Worm (Caenorhabditis elegans) whole organism, L2 larva: ENCODE measurements around the gene C03E10.1.

Experiments
- C34F6.9 ChIP-seq: fragments of 150-350 bp; optimal IDR thresholded peaks from 2 replicates; lab custom pipeline; 2014; ENCODE audit warnings: missing biosample characterization, missing genetic modification characterization
- F13H6.1 ChIP-seq: sonication (generic microtip); optimal IDR thresholded peaks from 2 replicates; lab custom pipeline; 2016; ENCODE audit warnings: missing genetic modification characterization, missing compliant biosample characterization
- Y55F3AM.14 ChIP-seq: fragments of 200-800 bp; sonication (Bioruptor generic); optimal IDR thresholded peaks from 2 replicates; lab custom pipeline; 2018; ENCODE audit warnings: mild to moderate bottlenecking, missing genetic modification characterization, missing compliant biosample characterization
- ZK546.5 ChIP-seq: sonication (generic microtip); optimal IDR thresholded peaks from 2 replicates; lab custom pipeline; 2017; ENCODE audit warnings: missing biosample characterization, missing genetic modification characterization
- aly-2 ChIP-seq: fragments of 150-350 bp; optimal IDR thresholded peaks from 2 replicates; lab custom pipeline; 2014; ENCODE audit warnings: missing biosample characterization, missing genetic modification characterization
- ama-1 ChIP-seq: fragments of 150-350 bp; optimal IDR thresholded peaks from 2 replicates; lab custom pipeline; 2018; ENCODE audit warnings: inconsistent platforms
- blmp-1 ChIP-seq: sonication (generic microtip); optimal IDR thresholded peaks from 2 replicates; lab custom pipeline; 2017; ENCODE audit warnings: missing genetic modification characterization, mild to moderate bottlenecking, missing compliant biosample characterization, antibody characterized with exemption, moderate library complexity; ENCODE audit not compliant: insufficient read depth
- ceh-16 ChIP-seq: fragments of 150-350 bp; optimal IDR thresholded peaks from 2 replicates; lab custom pipeline; 2014; ENCODE audit warnings: missing biosample characterization, missing genetic modification characterization
- crh-2 ChIP-seq: sonication (generic microtip); optimal IDR thresholded peaks from 2 replicates; lab custom pipeline; 2017; ENCODE audit warnings: missing biosample characterization, missing genetic modification characterization
- elt-1 ChIP-seq: fragments of 150-350 bp; optimal IDR thresholded peaks from 2 replicates; lab custom pipeline; 2014; ENCODE audit warnings: missing biosample characterization, missing genetic modification characterization
- elt-3 ChIP-seq: sonication (generic microtip); optimal IDR thresholded peaks from 2 replicates; lab custom pipeline; 2017; ENCODE audit warnings: missing biosample characterization, missing genetic modification characterization
- fos-1 ChIP-seq: fragments of 150-350 bp; optimal IDR thresholded peaks from 2 replicates; lab custom pipeline; 2014; ENCODE audit warnings: missing biosample characterization, missing genetic modification characterization
- gmeb-1 ChIP-seq: fragments of 150-350 bp; optimal IDR thresholded peaks from 2 replicates; lab custom pipeline; 2014; ENCODE audit warnings: missing biosample characterization, missing genetic modification characterization
- lin-11 ChIP-seq: fragments of 150-350 bp; sonication (generic microtip); optimal IDR thresholded peaks from 2 replicates; lab custom pipeline; 2014; ENCODE audit warnings: missing biosample characterization, missing genetic modification characterization, inconsistent platforms, mixed read lengths
- lin-13 ChIP-seq: fragments of 150-350 bp; optimal IDR thresholded peaks from 2 replicates; lab custom pipeline; 2014; ENCODE audit warnings: missing biosample characterization, missing genetic modification reagents, missing genetic modification characterization
- lin-39 ChIP-seq: fragments of 150-350 bp; optimal IDR thresholded peaks from 2 replicates; lab custom pipeline; 2014; ENCODE audit warnings: missing biosample characterization, missing genetic modification reagents, missing genetic modification characterization
- lsy-2 ChIP-seq, 2 experiments: fragments of 150-350 bp in 1 of 2; sonication (generic microtip) in 1 of 2; optimal IDR thresholded peaks; 2 replicates each; lab custom pipeline; 2014 to 2017; ENCODE audit warnings: missing biosample characterization in 2 of 2, missing genetic modification characterization in 2 of 2
- mab-5 ChIP-seq: fragments of 150-350 bp; optimal IDR thresholded peaks from 2 replicates; lab custom pipeline; 2014; ENCODE audit warnings: missing biosample characterization, missing genetic modification characterization
- mbf-1 ChIP-seq: sonication (generic microtip); optimal IDR thresholded peaks from 2 replicates; lab custom pipeline; 2017; ENCODE audit warnings: missing biosample characterization, missing genetic modification characterization
- mdl-1 ChIP-seq, 2 experiments: fragments of 150-350 bp in 1 of 2; sonication (generic microtip) in 1 of 2; optimal IDR thresholded peaks; 2 replicates each; lab custom pipeline; 2017; ENCODE audit warnings: missing biosample characterization in 2 of 2, missing genetic modification characterization in 2 of 2
- nhr-10 ChIP-seq: sonication (generic microtip); optimal IDR thresholded peaks from 2 replicates; lab custom pipeline; 2017; ENCODE audit warnings: missing biosample characterization, missing genetic modification characterization
- nhr-11 ChIP-seq: fragments of 150-350 bp; optimal IDR thresholded peaks from 2 replicates; lab custom pipeline; 2014; ENCODE audit warnings: missing biosample characterization, missing genetic modification characterization
- nhr-12 ChIP-seq: fragments of 150-350 bp; optimal IDR thresholded peaks from 2 replicates; lab custom pipeline; 2014; ENCODE audit warnings: missing biosample characterization, missing genetic modification characterization
- nhr-129 ChIP-seq: fragments of 150-350 bp; optimal IDR thresholded peaks from 2 replicates; lab custom pipeline; 2014; ENCODE audit warnings: missing biosample characterization, missing genetic modification characterization
- nhr-77 ChIP-seq: fragments of 150-350 bp; optimal IDR thresholded peaks from 2 replicates; lab custom pipeline; 2014; ENCODE audit warnings: missing biosample characterization, missing genetic modification characterization
- peb-1 ChIP-seq: fragments of 150-350 bp; optimal IDR thresholded peaks from 2 replicates; lab custom pipeline; 2014; ENCODE audit warnings: missing biosample characterization, missing genetic modification characterization
- sem-4 ChIP-seq: fragments of 150-350 bp; optimal IDR thresholded peaks from 2 replicates; lab custom pipeline; 2014; ENCODE audit warnings: missing biosample characterization, missing genetic modification reagents, missing genetic modification characterization
- skn-1 ChIP-seq: sonication (generic microtip); optimal IDR thresholded peaks from 2 replicates; lab custom pipeline; 2017; ENCODE audit warnings: missing biosample characterization, missing genetic modification characterization
- sma-3 ChIP-seq: sonication (generic microtip); optimal IDR thresholded peaks from 2 replicates; lab custom pipeline; 2016; ENCODE audit warnings: missing genetic modification reagents, missing genetic modification characterization, missing compliant biosample characterization
- sma-9 ChIP-seq, 2 experiments: fragments of 150-350 bp in 1 of 2; sonication (generic microtip) in 1 of 2; optimal IDR thresholded peaks; 2 replicates each; lab custom pipeline; 2014 to 2016; ENCODE audit warnings: missing genetic modification characterization in 2 of 2, mild to moderate bottlenecking in 1 of 2, missing biosample characterization in 1 of 2, missing compliant biosample characterization in 1 of 2, missing genetic modification reagents in 1 of 2, moderate library complexity in 1 of 2
- unc-39 ChIP-seq: fragments of 150-350 bp; optimal IDR thresholded peaks from 2 replicates; lab custom pipeline; 2014; ENCODE audit warnings: missing biosample characterization, missing genetic modification characterization
- unc-55 ChIP-seq: fragments of 150-350 bp; sonication (generic microtip); optimal IDR thresholded peaks from 3 replicates; lab custom pipeline; 2014; ENCODE audit warnings: missing biosample characterization, missing genetic modification reagents, missing genetic modification characterization
- unc-62 ChIP-seq: fragments of 150-350 bp; optimal IDR thresholded peaks from 2 replicates; lab custom pipeline; 2014; ENCODE audit warnings: missing biosample characterization, missing genetic modification reagents, missing genetic modification characterization
- zag-1 ChIP-seq: fragments of 150-350 bp; optimal IDR thresholded peaks from 2 replicates; lab custom pipeline; 2014; ENCODE audit warnings: missing biosample characterization, missing genetic modification characterization
- ztf-1 ChIP-seq: fragments of 200-800 bp; sonication (Bioruptor generic); conservative IDR thresholded peaks from 2 replicates; pipeline ENCODE4 v1.3.6; 2022; ENCODE audit warnings: missing genetic modification characterization, missing compliant biosample characterization
- ztf-11 ChIP-seq: sonication (generic microtip); optimal IDR thresholded peaks from 2 replicates; lab custom pipeline; 2017; ENCODE audit warnings: missing biosample characterization, missing genetic modification characterization
- ztf-4 ChIP-seq: fragments of 150-350 bp; optimal IDR thresholded peaks from 2 replicates; lab custom pipeline; 2014; ENCODE audit warnings: missing biosample characterization, missing genetic modification characterization

C03E10.1 gene

DNA sequence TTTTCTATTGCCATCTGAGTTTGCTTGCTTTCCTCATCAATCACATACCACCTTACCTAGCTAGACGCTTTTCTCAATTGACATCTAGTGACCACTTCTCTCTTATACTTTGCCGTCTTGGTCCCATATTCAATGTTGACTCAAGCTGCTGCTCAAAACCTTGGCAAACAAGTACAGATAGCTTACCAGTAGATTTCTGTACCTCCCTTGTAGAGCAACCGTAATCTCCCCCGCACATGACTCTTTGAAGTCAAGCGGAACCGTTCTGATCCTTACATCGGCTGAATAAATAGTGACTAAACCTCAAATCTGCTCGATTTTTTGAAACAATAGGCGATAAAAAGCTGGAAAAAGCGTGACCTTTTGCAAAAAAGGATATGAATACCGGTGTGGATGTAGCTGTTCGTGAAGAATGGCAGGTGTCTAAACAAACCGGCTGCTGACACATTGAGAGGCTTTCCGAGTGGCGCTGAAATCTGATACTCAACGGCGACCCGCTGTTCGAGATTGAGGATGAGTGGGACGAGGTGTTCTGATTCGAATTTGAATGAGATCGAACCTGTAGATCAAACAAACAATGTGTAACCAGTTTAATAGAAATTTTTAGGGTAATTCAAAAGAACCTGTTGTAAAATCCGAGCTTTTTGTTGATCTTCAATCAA is 44.9 kb downstream of the C03E10.1 start:
- TF ChIP-seq ztf-1 (GFP tag; lab: Robert Waterston, UW) (no peak), nhr-12 (no peak), ztf-11 (tag; lab: Kevin White, UChicago) (no peak), sma-3 (GFP tag; lab: Kevin White, UChicago) (no peak), skn-1 (tag; lab: Kevin White, UChicago) (no peak), ZK546.5 (tag; lab: Kevin White, UChicago) (no peak), mab-5 (no peak), ama-1 (no peak), unc-55 (GFP tag; lab: Kevin White, UChicago) (no peak), C34F6.9 (tag; lab: Kevin White, UChicago) (no peak), aly-2 (tag; lab: Kevin White, UChicago) (no peak), fos-1 (tag; lab: Kevin White, UChicago) (no peak), mbf-1 (no peak), lin-11 (tag; lab: Kevin White, UChicago) (no peak), zag-1 (no peak), sem-4 (tag; lab: Kevin White, UChicago) (no peak), elt-1 (tag; lab: Kevin White, UChicago) (no peak), Y55F3AM.14 (GFP tag; lab: Kevin White, UChicago) (no peak), mdl-1 (tag; optimal IDR thresholded peaks at IDR 0.05; lab: Kevin White, UChicago) (no peak)

DNA sequence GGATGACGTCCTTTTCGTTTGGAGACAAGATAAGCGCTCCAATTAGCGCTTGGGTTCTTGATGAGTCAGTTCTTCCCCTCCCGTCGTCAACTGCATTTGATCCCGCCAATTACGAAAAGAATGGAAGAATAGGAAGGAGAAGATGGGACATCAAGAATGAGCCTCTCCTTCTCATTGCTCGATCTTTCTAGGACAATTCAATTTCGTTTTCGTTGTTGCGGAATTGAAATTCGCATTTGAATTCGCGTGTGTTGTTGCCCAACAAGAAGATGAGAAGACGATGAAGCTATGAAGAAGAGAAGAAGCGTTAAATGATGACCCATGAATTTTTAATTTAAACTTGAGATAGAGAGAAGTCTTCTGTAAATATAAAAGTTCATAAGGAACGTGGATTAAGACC is 45.9 kb downstream of the C03E10.1 start:
- TF ChIP-seq unc-55 (GFP tag; lab: Kevin White, UChicago) (no peak), nhr-77 (tag; lab: Kevin White, UChicago) (no peak), ZK546.5 (tag; lab: Kevin White, UChicago) (no peak), blmp-1 (no peak), crh-2 (no peak), mdl-1 (tag; optimal IDR thresholded peaks at IDR 0.05; lab: Kevin White, UChicago) (no peak), ceh-16 (tag; lab: Kevin White, UChicago) (no peak), unc-39 (tag; lab: Kevin White, UChicago) (no peak), sem-4 (tag; lab: Kevin White, UChicago) (no peak), aly-2 (tag; lab: Kevin White, UChicago) (no peak), elt-1 (tag; lab: Kevin White, UChicago) (no peak), nhr-129 (no peak), unc-62 (GFP tag; lab: Kevin White, UChicago) (no peak), ztf-1 (GFP tag; lab: Robert Waterston, UW) (no peak), elt-3 (no peak), C34F6.9 (tag; lab: Kevin White, UChicago) (no peak)

DNA sequence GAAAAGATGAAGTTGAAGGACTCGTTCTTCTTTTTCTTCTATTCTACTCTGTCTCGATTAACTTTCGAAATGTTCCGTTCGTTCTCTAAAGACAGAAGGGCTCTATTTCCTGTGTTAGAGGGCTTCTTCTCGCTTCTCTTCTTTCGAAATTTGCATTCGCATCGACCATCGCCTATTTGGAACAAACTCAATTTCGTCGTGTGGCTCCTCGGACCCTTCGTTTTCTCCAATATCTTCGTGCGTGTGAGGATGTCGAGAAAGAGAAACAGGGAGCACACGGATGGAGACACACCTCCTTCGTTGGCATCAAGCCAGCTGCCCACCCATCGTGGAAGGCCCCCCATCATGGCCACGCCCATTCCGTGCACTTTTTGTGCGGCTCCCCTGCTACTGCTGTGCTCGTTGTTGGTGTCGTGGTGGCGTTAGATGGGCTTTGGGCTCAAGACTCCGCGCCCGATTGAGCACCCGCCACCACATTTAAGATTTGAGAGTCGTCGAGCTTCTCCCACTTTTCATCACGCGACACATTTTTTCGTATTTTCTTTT is 50.2 kb downstream of the C03E10.1 start:
- no peak for TF ChIP-seq ztf-4
- peak; percentile 1 for TF ChIP-seq C34F6.9 (tag; lab: Kevin White, UChicago)
- TF ChIP-seq unc-55 (GFP tag; lab: Kevin White, UChicago) = no peak
- no peak for TF ChIP-seq ceh-16 (tag; lab: Kevin White, UChicago)
- TF ChIP-seq fos-1 (tag; lab: Kevin White, UChicago) = no peak
- TF ChIP-seq skn-1 (tag; lab: Kevin White, UChicago) = no peak
- no peak for TF ChIP-seq sma-3 (GFP tag; lab: Kevin White, UChicago)
- peak; percentile 26 for TF ChIP-seq zag-1
- TF ChIP-seq sma-9 (GFP tag; optimal IDR thresholded peaks at IDR 0.05; lab: Kevin White, UChicago) = no peak
- TF ChIP-seq sma-9 (tag; optimal IDR thresholded peaks at IDR 0.05; lab: Kevin White, UChicago) = no peak
- TF ChIP-seq crh-2 = no peak
- TF ChIP-seq unc-62 (GFP tag; lab: Kevin White, UChicago) = no peak
- no peak for TF ChIP-seq lin-39
- TF ChIP-seq nhr-10 (tag; lab: Kevin White, UChicago) = no peak
- no peak for TF ChIP-seq ztf-1 (GFP tag; lab: Robert Waterston, UW)
- peak; percentile 28 for TF ChIP-seq F13H6.1 (tag; lab: Kevin White, UChicago)
- no peak for TF ChIP-seq ama-1
- TF ChIP-seq lin-13 = no peak
- no peak for TF ChIP-seq peb-1 (tag; lab: Kevin White, UChicago)
- no peak for TF ChIP-seq lin-11 (tag; lab: Kevin White, UChicago)
- no peak for TF ChIP-seq gmeb-1 (tag; lab: Kevin White, UChicago)
- TF ChIP-seq nhr-11 (tag; lab: Kevin White, UChicago) = no peak
- TF ChIP-seq aly-2 (tag; lab: Kevin White, UChicago) = no peak
- TF ChIP-seq lsy-2 (tag; optimal IDR thresholded peaks at IDR 0.05; lab: Kevin White, UChicago) = no peak
